Fruit fly (Drosophila melanogaster): Measurements from ENCODE around the gene Sf3a2.

Sf3a2 gene

dm6 chr3L:12843056-12843799 lies 29.4 kb upstream of the Sf3a2 start, which contains the start of gene nebu:
TSS of gene nebu (minus strand) at chr3L:12843106.
- peak; percentile 97 for TF ChIP-seq CG34367 (tag; optimal IDR thresholded peaks at IDR 0.05)
- TF ChIP-seq rn (GFP tag; IDR thresholded peaks at IDR 0.05), result peak; percentile 95
- peak; percentile 28 for TF ChIP-seq EcR (GFP tag; optimal IDR thresholded peaks at IDR 0.05)
- TF ChIP-seq Pif1A (GFP tag; optimal IDR thresholded peaks at IDR 0.05), result peak; percentile 98
- TF ChIP-seq CG14655 (GFP tag; optimal IDR thresholded peaks at IDR 0.05), result peak; percentile 97
- no peak; the same call in none of the 3 replicates for TF ChIP-seq fd96Ca (GFP tag; IDR thresholded peaks at IDR 0.05)
- peak; percentile 97 for TF ChIP-seq CG15710 (tag; optimal IDR thresholded peaks at IDR 0.05)
- TF ChIP-seq Snoo (tag; optimal IDR thresholded peaks at IDR 0.05), result peak; percentile 98
- peak; percentile 95 for TF ChIP-seq D1 (tag; optimal IDR thresholded peaks at IDR 0.05)
- TF ChIP-seq CG17806 (tag; optimal IDR thresholded peaks at IDR 0.05), result peak; percentile 98
- peak; percentile 99 for TF ChIP-seq CG4496 (GFP tag; IDR thresholded peaks at IDR 0.05)
- TF ChIP-seq gl (tag; optimal IDR thresholded peaks at IDR 0.05), result peak; percentile 94
- TF ChIP-seq CG32121 (GFP tag; IDR thresholded peaks at IDR 0.05), result peak; percentile 98
- peak; percentile 95 for TF ChIP-seq CG8301 (tag; optimal IDR thresholded peaks at IDR 0.05)
- TF ChIP-seq CG8159 (tag; optimal IDR thresholded peaks at IDR 0.05), result peak; percentile 98
- peak; percentile 91 for TF ChIP-seq CG10348 (GFP tag; IDR thresholded peaks at IDR 0.05)
- peak; percentile 98 for TF ChIP-seq Ets98B (GFP tag; IDR thresholded peaks at IDR 0.05)
- TF ChIP-seq CG9948 (tag; optimal IDR thresholded peaks at IDR 0.05), result peak; percentile 96
- peak; percentile 96 for TF ChIP-seq CG12605 (GFP tag; IDR thresholded peaks at IDR 0.05)
- TF ChIP-seq CG13204 (GFP tag; optimal IDR thresholded peaks at IDR 0.05), result no peak
- TF ChIP-seq Pif1B (GFP tag; optimal IDR thresholded peaks at IDR 0.05), result peak; percentile 95

- TF ChIP-seq fd96Ca (GFP tag; IDR thresholded peaks at IDR 0.05), result no peak
- TF ChIP-seq CG17806 (tag; optimal IDR thresholded peaks at IDR 0.05), result no peak
- TF ChIP-seq CG34367 (tag; optimal IDR thresholded peaks at IDR 0.05), result no peak
- no peak for TF ChIP-seq Snoo (tag; optimal IDR thresholded peaks at IDR 0.05)
- TF ChIP-seq Ets98B (GFP tag; IDR thresholded peaks at IDR 0.05), result no peak
Observed at dm6 chr3L:12842532-12842931, 28.7 kb upstream of the Sf3a2 start.

dm6 chr3L:12841459-12841858 lies 27.6 kb upstream of the Sf3a2 start:
- TF ChIP-seq CG9948 (tag; optimal IDR thresholded peaks at IDR 0.05) (no peak), Pif1B (GFP tag; optimal IDR thresholded peaks at IDR 0.05) (no peak), fd96Ca (GFP tag; IDR thresholded peaks at IDR 0.05) (no peak), CG34367 (tag; optimal IDR thresholded peaks at IDR 0.05) (no peak), rn (GFP tag; IDR thresholded peaks at IDR 0.05) (no peak), CG8159 (tag; optimal IDR thresholded peaks at IDR 0.05) (no peak), CG13204 (GFP tag; optimal IDR thresholded peaks at IDR 0.05) (no peak), EcR (GFP tag; optimal IDR thresholded peaks at IDR 0.05) (no peak), CG10348 (GFP tag; IDR thresholded peaks at IDR 0.05) (no peak), CG4496 (GFP tag; IDR thresholded peaks at IDR 0.05) (no peak), CG14655 (GFP tag; optimal IDR thresholded peaks at IDR 0.05) (no peak), Pif1A (GFP tag; optimal IDR thresholded peaks at IDR 0.05) (no peak), Snoo (tag; optimal IDR thresholded peaks at IDR 0.05) (no peak), Ets98B (GFP tag; IDR thresholded peaks at IDR 0.05) (no peak), CG32121 (GFP tag; IDR thresholded peaks at IDR 0.05) (no peak), CG15710 (tag; optimal IDR thresholded peaks at IDR 0.05) (no peak), CG8301 (tag; optimal IDR thresholded peaks at IDR 0.05) (no peak), gl (tag; optimal IDR thresholded peaks at IDR 0.05) (no peak), CG12605 (GFP tag; IDR thresholded peaks at IDR 0.05) (no peak), D1 (tag; optimal IDR thresholded peaks at IDR 0.05) (no peak)

- no peak for TF ChIP-seq CG14655 (GFP tag; optimal IDR thresholded peaks at IDR 0.05)
- TF ChIP-seq Pif1B (GFP tag; optimal IDR thresholded peaks at IDR 0.05), result no peak
- no peak for TF ChIP-seq Snoo (tag; optimal IDR thresholded peaks at IDR 0.05)
- no peak for TF ChIP-seq CG10348 (GFP tag; IDR thresholded peaks at IDR 0.05)
- no peak for TF ChIP-seq CG34367 (tag; optimal IDR thresholded peaks at IDR 0.05)
- TF ChIP-seq CG17806 (tag; optimal IDR thresholded peaks at IDR 0.05), result no peak
- no peak for TF ChIP-seq CG15710 (tag; optimal IDR thresholded peaks at IDR 0.05)
- TF ChIP-seq Pif1A (GFP tag; optimal IDR thresholded peaks at IDR 0.05), result no peak
- no peak for TF ChIP-seq gl (tag; optimal IDR thresholded peaks at IDR 0.05)
- TF ChIP-seq rn (GFP tag; IDR thresholded peaks at IDR 0.05), result no peak
- no peak for TF ChIP-seq Ets98B (GFP tag; IDR thresholded peaks at IDR 0.05)
- TF ChIP-seq CG13204 (GFP tag; optimal IDR thresholded peaks at IDR 0.05), result no peak
- no peak for TF ChIP-seq EcR (GFP tag; optimal IDR thresholded peaks at IDR 0.05)
- no peak for TF ChIP-seq CG8159 (tag; optimal IDR thresholded peaks at IDR 0.05)
Observed at dm6 chr3L:12839882-12840281, 26.1 kb upstream of the Sf3a2 start.

- TF ChIP-seq rn (GFP tag; IDR thresholded peaks at IDR 0.05) (no peak), EcR (GFP tag; optimal IDR thresholded peaks at IDR 0.05) (peak; percentile 66)
Observed at dm6 chr3L:12837196-12837720, 23.4 kb upstream of the Sf3a2 start.
